Fruit fly (Drosophila melanogaster): ENCODE measurements around the gene CG9988.

CG9988 gene

DNA sequence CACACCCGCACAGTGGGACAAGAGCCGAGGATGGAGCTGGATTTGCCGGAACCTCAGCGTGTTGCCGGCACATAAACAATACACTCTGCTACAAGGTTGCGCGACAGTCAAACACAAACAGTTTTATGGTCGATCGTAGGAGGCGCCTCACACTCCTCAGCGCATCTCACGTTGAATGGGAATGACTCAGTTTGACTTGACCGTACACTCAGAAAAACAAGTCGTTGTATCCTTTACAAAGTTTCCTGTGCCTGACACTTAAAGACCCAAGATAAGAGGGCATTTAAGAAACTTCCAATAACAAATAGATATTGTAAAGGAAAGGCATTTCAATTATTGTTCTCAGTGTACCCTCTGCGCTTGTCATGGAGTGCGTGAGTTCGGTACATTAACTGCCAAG lies 4.5 kb upstream of the CG9988 start (continued):
- TF ChIP-seq eyg (GFP tag; optimal IDR thresholded peaks at IDR 0.05), result no peak
- TF ChIP-seq sqz (GFP tag; optimal IDR thresholded peaks at IDR 0.05), result no peak
- peak; percentile 27 for TF ChIP-seq Hmr (GFP tag; optimal IDR thresholded peaks at IDR 0.05)
- TF ChIP-seq aop (GFP tag; IDR thresholded peaks at IDR 0.05), result no peak
- TF ChIP-seq dm (GFP tag; optimal IDR thresholded peaks at IDR 0.05), result no peak
- TF ChIP-seq CG7271 (tag; optimal IDR thresholded peaks at IDR 0.05), result no peak
- TF ChIP-seq ind (GFP tag; optimal IDR thresholded peaks at IDR 0.05), result peak; percentile 72
- TF ChIP-seq bowl (GFP tag; IDR thresholded peaks at IDR 0.05), result no peak
- TF ChIP-seq dmrt99B (tag; optimal IDR thresholded peaks at IDR 0.05), result peak; percentile 68
- TF ChIP-seq GATAe (GFP tag; conservative IDR thresholded peaks at IDR 0.05), result no peak
- peak; percentile 19; the same call in 1 of the 2 replicates for TF ChIP-seq E2f1 (GFP tag; IDR thresholded peaks at IDR 0.05)
- no peak for TF ChIP-seq CG13123 (GFP tag; optimal IDR thresholded peaks at IDR 0.05)
- TF ChIP-seq slbo (GFP tag; IDR thresholded peaks at IDR 0.05), result peak; percentile 34; the same call in 1 of the 2 replicates
- TF ChIP-seq Hmx (GFP tag; optimal IDR thresholded peaks at IDR 0.05), result no peak
- TF ChIP-seq HHEX (GFP tag; optimal IDR thresholded peaks at IDR 0.05), result peak; percentile 4
- TF ChIP-seq CG1792 (GFP tag; optimal IDR thresholded peaks at IDR 0.05), result peak; percentile 59
- peak; percentile 5 for TF ChIP-seq Myb (GFP tag; optimal IDR thresholded peaks at IDR 0.05)
- TF ChIP-seq Sin3A (optimal IDR thresholded peaks at IDR 0.05), result no peak
- peak; percentile 30; the same call in 1 of the 2 replicates for TF ChIP-seq esg (GFP tag; conservative IDR thresholded peaks at IDR 0.05)
- no peak for TF ChIP-seq sna (GFP tag; IDR thresholded peaks at IDR 0.05; ENCODE audit: partially characterized antibody)
- no peak for TF ChIP-seq CG13894 (tag; optimal IDR thresholded peaks at IDR 0.05)
- TF ChIP-seq fd3F (GFP tag; optimal IDR thresholded peaks at IDR 0.05), result no peak
- TF ChIP-seq Six4 (GFP tag; optimal IDR thresholded peaks at IDR 0.05), result peak; percentile 66
- peak; percentile 12 for TF ChIP-seq CG13624 (GFP tag; optimal IDR thresholded peaks at IDR 0.05)
- TF ChIP-seq zf30C (GFP tag; optimal IDR thresholded peaks at IDR 0.05), result peak; percentile 82
- peak; percentile 55 for TF ChIP-seq CG17829 (tag; optimal IDR thresholded peaks at IDR 0.05)
- no peak for TF ChIP-seq usp (GFP tag; optimal IDR thresholded peaks at IDR 0.05)
- peak; percentile 75 for TF ChIP-seq CG4404 (GFP tag; IDR thresholded peaks at IDR 0.05)
- TF ChIP-seq otp (GFP tag; IDR thresholded peaks at IDR 0.05), result peak; percentile 45; the same call in 1 of the 3 replicates
- TF ChIP-seq mirr (GFP tag; optimal IDR thresholded peaks at IDR 0.05), result no peak
- TF ChIP-seq gro (GFP tag; optimal IDR thresholded peaks at IDR 0.05), result no peak
- TF ChIP-seq CG14860 (GFP tag; IDR thresholded peaks at IDR 0.05; ENCODE audit: partially characterized antibody), result no peak
- no peak for TF ChIP-seq Opbp (GFP tag; IDR thresholded peaks at IDR 0.05; ENCODE audit: partially characterized antibody)
- peak; percentile 26 for TF ChIP-seq Ssrp (tag; optimal IDR thresholded peaks at IDR 0.05)
- TF ChIP-seq HLHmδ (GFP tag; optimal IDR thresholded peaks at IDR 0.05), result no peak
- no peak for TF ChIP-seq Oaz (GFP tag; IDR thresholded peaks at IDR 0.05)
- peak; percentile 58 for TF ChIP-seq pnt (GFP tag; optimal IDR thresholded peaks at IDR 0.05)
- TF ChIP-seq ro (GFP tag; IDR thresholded peaks at IDR 0.05), result no peak
- TF ChIP-seq Ravus (GFP tag; IDR thresholded peaks at IDR 0.05), result no peak
- TF ChIP-seq TFAM (GFP tag; optimal IDR thresholded peaks at IDR 0.05), result no peak
- peak; percentile 3 for TF ChIP-seq CG1647 (GFP tag; optimal IDR thresholded peaks at IDR 0.05)
- TF ChIP-seq pho (GFP tag; optimal IDR thresholded peaks at IDR 0.05), result no peak
- TF ChIP-seq Doc3 (GFP tag; IDR thresholded peaks at IDR 0.05; ENCODE audit: partially characterized antibody), result no peak
- 0 out of 2 replicates have a peak, but pooled peaks have one; percentile 42 for TF ChIP-seq Drgx (GFP tag; IDR thresholded peaks at IDR 0.05)
- peak; percentile 77 for TF ChIP-seq jumu (GFP tag; optimal IDR thresholded peaks at IDR 0.05)
- no peak for TF ChIP-seq CG11560 (tag; IDR thresholded peaks at IDR 0.05)
- TF ChIP-seq BtbVII (GFP tag; optimal IDR thresholded peaks at IDR 0.05), result no peak
- peak; percentile 17 for TF ChIP-seq CG18476 (GFP tag; optimal IDR thresholded peaks at IDR 0.05)
- TF ChIP-seq CG43689 (GFP tag; IDR thresholded peaks at IDR 0.05), result no peak
- TF ChIP-seq B-H1 (GFP tag; IDR thresholded peaks at IDR 0.05), result no peak
- TF ChIP-seq CG14965 (GFP tag; optimal IDR thresholded peaks at IDR 0.05; ENCODE audit: borderline replicate concordance), result no peak
- TF ChIP-seq da (GFP tag; optimal IDR thresholded peaks at IDR 0.05), result no peak

All from whole organism, embryonic.